Fruit fly (Drosophila melanogaster) whole organism, embryonic: ENCODE results near the gene CG1847.

Experiments
- Antp ChIP-seq: fragments of 200-800 bp; sonication (Bioruptor generic); optimal IDR thresholded peaks from 3 replicates; lab custom pipeline; 2016; ENCODE audit warnings: missing biosample characterization, missing genetic modification characterization
- Atf-2 ChIP-seq: fragments of 200-800 bp; sonication (Bioruptor generic); optimal IDR thresholded peaks from 2 replicates; lab custom pipeline; 2016; ENCODE audit warnings: missing biosample characterization, missing genetic modification characterization
- CG10209 ChIP-seq: fragments of 200-800 bp; sonication (Bioruptor generic); optimal IDR thresholded peaks from 3 replicates; lab custom pipeline; 2017; ENCODE audit warnings: missing biosample characterization, mild to moderate bottlenecking, missing genetic modification characterization, missing genetic modification reagents
- CG12391 ChIP-seq: fragments of 200-800 bp; sonication (Bioruptor generic); optimal IDR thresholded peaks from 3 replicates; lab custom pipeline; 2018; ENCODE audit warnings: missing biosample characterization, mild to moderate bottlenecking, missing genetic modification characterization, moderate library complexity
- CG15601 ChIP-seq: fragments of 200-800 bp; sonication (Bioruptor generic); optimal IDR thresholded peaks from 3 replicates; lab custom pipeline; 2019; ENCODE audit warnings: missing biosample characterization, mild to moderate bottlenecking, missing genetic modification characterization, moderate library complexity
- CG15696 ChIP-seq: fragments of 200-800 bp; sonication (Bioruptor generic); optimal IDR thresholded peaks from 2 replicates; lab custom pipeline; 2019; ENCODE audit warnings: missing biosample characterization, mild to moderate bottlenecking, missing genetic modification characterization, moderate library complexity
- CG1647 ChIP-seq: fragments of 200-800 bp; sonication (Bioruptor generic); optimal IDR thresholded peaks from 3 replicates; lab custom pipeline; 2016; ENCODE audit warnings: missing biosample characterization, missing genetic modification characterization
- CG16779 ChIP-seq: fragments of 200-800 bp; sonication (Bioruptor generic); IDR thresholded peaks from 2 replicates; pipeline ENCODE4 v1.3.6; 2022; ENCODE audit warnings: missing biosample characterization, missing genetic modification characterization
- CG17385 ChIP-seq: fragments of 200-800 bp; sonication (Bioruptor generic); optimal IDR thresholded peaks from 3 replicates; lab custom pipeline; 2018; ENCODE audit warnings: missing biosample characterization, mild to moderate bottlenecking, missing genetic modification characterization
- CG17829 ChIP-seq: fragments of 200-800 bp; optimal IDR thresholded peaks from 2 replicates; lab custom pipeline; 2019; ENCODE audit warnings: missing biosample characterization, mild to moderate bottlenecking, missing genetic modification characterization, moderate library complexity
- CG30020 ChIP-seq: fragments of 200-800 bp; optimal IDR thresholded peaks from 2 replicates; lab custom pipeline; 2019; ENCODE audit warnings: missing biosample characterization, mild to moderate bottlenecking, missing genetic modification characterization, moderate library complexity
- CG34224 ChIP-seq: fragments of 200-800 bp; sonication (Bioruptor generic); IDR thresholded peaks from 3 replicates; pipeline ENCODE4 v1.3.6; 2022; ENCODE audit warnings: missing biosample characterization, missing genetic modification characterization; ENCODE audit not compliant: partially characterized antibody
- CG42726 ChIP-seq: fragments of 200-800 bp; sonication (Bioruptor generic); IDR thresholded peaks from 2 replicates; pipeline ENCODE4 v1.3.6; 2022; ENCODE audit warnings: missing biosample characterization, missing genetic modification characterization; ENCODE audit not compliant: partially characterized antibody
- CG4617 ChIP-seq: fragments of 200-800 bp; sonication (Bioruptor generic); optimal IDR thresholded peaks from 3 replicates; lab custom pipeline; 2016; ENCODE audit warnings: missing biosample characterization, missing genetic modification characterization, borderline replicate concordance
- CG4820 ChIP-seq: fragments of 200-800 bp; sonication (Bioruptor generic); optimal IDR thresholded peaks from 3 replicates; lab custom pipeline; 2016; ENCODE audit warnings: missing biosample characterization, missing genetic modification characterization
- CG6175 ChIP-seq: fragments of 200-800 bp; sonication (Bioruptor generic); IDR thresholded peaks from 3 replicates; pipeline ENCODE4 v1.3.6; 2022; ENCODE audit warnings: missing biosample characterization, missing genetic modification characterization
- CG7357 ChIP-seq: fragments of 200-800 bp; sonication (Bioruptor generic); IDR thresholded peaks from 3 replicates; pipeline ENCODE4 v1.3.6; 2022; ENCODE audit warnings: missing biosample characterization, missing genetic modification characterization
- CG7372 ChIP-seq: fragments of 200-800 bp; sonication (Bioruptor generic); IDR thresholded peaks from 2 replicates; pipeline ENCODE4 v1.3.6; 2022; ENCODE audit warnings: missing biosample characterization, missing genetic modification characterization
- CG8089 ChIP-seq: fragments of 200-800 bp; sonication (Bioruptor generic); optimal IDR thresholded peaks from 3 replicates; lab custom pipeline; 2016; ENCODE audit warnings: missing biosample characterization, missing genetic modification characterization
- CG8290 ChIP-seq, 3 experiments: fragments of 200-800 bp; sonication (Bioruptor generic); optimal IDR thresholded peaks; 2 replicates each; lab custom pipeline; 2016 to 2019; ENCODE audit warnings: missing biosample characterization in 3 of 3, missing genetic modification characterization in 3 of 3, mild to moderate bottlenecking in 2 of 3, moderate library complexity in 1 of 3
- CG8388 ChIP-seq: fragments of 200-800 bp; sonication (Bioruptor generic); optimal IDR thresholded peaks from 2 replicates; lab custom pipeline; 2019; ENCODE audit warnings: missing biosample characterization, mild to moderate bottlenecking, missing genetic modification characterization, moderate library complexity
- Dfd ChIP-seq, 2 experiments: fragments of >200 bp; optimal IDR thresholded peaks; 2 replicates each; lab custom pipeline; 2017; ENCODE audit warnings: missing biosample characterization in 2 of 2, missing genetic modification characterization in 2 of 2
- Dip2 ChIP-seq: fragments of 200-800 bp; sonication (Bioruptor generic); IDR thresholded peaks from 2 replicates; pipeline ENCODE4 v1.3.6; 2022; ENCODE audit warnings: missing biosample characterization, missing genetic modification characterization
- E2f1 ChIP-seq: fragments of 200-800 bp; sonication (Bioruptor generic); IDR thresholded peaks from 2 replicates; pipeline ENCODE4 v1.3.6; 2022; ENCODE audit warnings: missing biosample characterization, missing genetic modification characterization
- Ets97D ChIP-seq: fragments of 200-800 bp; sonication (Bioruptor generic); optimal IDR thresholded peaks from 3 replicates; lab custom pipeline; 2016; ENCODE audit warnings: missing biosample characterization, missing genetic modification characterization
- Fer1 ChIP-seq: fragments of 200-800 bp; sonication (Bioruptor generic); optimal IDR thresholded peaks from 2 replicates; lab custom pipeline; 2017; ENCODE audit warnings: missing biosample characterization, mild to moderate bottlenecking, missing genetic modification characterization
- Fer3 ChIP-seq: fragments of 200-800 bp; sonication (Bioruptor generic); optimal IDR thresholded peaks from 2 replicates; lab custom pipeline; 2018; ENCODE audit warnings: missing biosample characterization, mild to moderate bottlenecking, missing genetic modification characterization, moderate library complexity
- Gsc ChIP-seq: fragments of 200-800 bp; sonication (Bioruptor generic); IDR thresholded peaks from 2 replicates; pipeline ENCODE4 v1.3.6; 2022; ENCODE audit warnings: missing biosample characterization, missing genetic modification characterization
- Hr3 ChIP-seq: fragments of 200-800 bp; sonication (Bioruptor generic); optimal IDR thresholded peaks from 3 replicates; lab custom pipeline; 2016; ENCODE audit warnings: missing biosample characterization, missing genetic modification characterization
- Hsf ChIP-seq: fragments of 200-800 bp; sonication (Bioruptor generic); optimal IDR thresholded peaks from 3 replicates; lab custom pipeline; 2016; ENCODE audit warnings: missing biosample characterization, missing genetic modification characterization
- Lpt ChIP-seq: fragments of >200 bp; optimal IDR thresholded peaks from 2 replicates; lab custom pipeline; 2018; ENCODE audit warnings: missing biosample characterization, missing genetic modification characterization
- MTF-1 ChIP-seq: fragments of 200-800 bp; sonication (Bioruptor generic); optimal IDR thresholded peaks from 2 replicates; lab custom pipeline; 2018; ENCODE audit warnings: missing biosample characterization, mild to moderate bottlenecking, missing genetic modification characterization, borderline replicate concordance
- NfI ChIP-seq: fragments of 200-800 bp; sonication (Bioruptor generic); optimal IDR thresholded peaks from 3 replicates; lab custom pipeline; 2018; ENCODE audit warnings: missing biosample characterization, mild to moderate bottlenecking, missing genetic modification characterization, moderate library complexity
- Oli ChIP-seq: fragments of 200-800 bp; sonication (Bioruptor generic); optimal IDR thresholded peaks from 2 replicates; lab custom pipeline; 2018; ENCODE audit warnings: missing biosample characterization, mild to moderate bottlenecking, missing genetic modification characterization, moderate library complexity
- Opbp ChIP-seq: fragments of 200-800 bp; sonication (Bioruptor generic); IDR thresholded peaks from 3 replicates; pipeline ENCODE4 v1.3.6; 2022; ENCODE audit warnings: missing biosample characterization, missing genetic modification characterization; ENCODE audit not compliant: partially characterized antibody
- Trl ChIP-seq, 3 experiments: fragments of >200 bp in 2 of 3; fragments of 200-800 bp in 1 of 3; sonication (Bioruptor generic) in 1 of 3; optimal IDR thresholded peaks; 2 replicates in 1 of 3; 3 replicates in 2 of 3; lab custom pipeline; 2016 to 2017; ENCODE audit warnings: missing biosample characterization in 1 of 3, missing genetic modification characterization in 1 of 3
- ase ChIP-seq: fragments of 200-800 bp; sonication (Bioruptor generic); IDR thresholded peaks from 3 replicates; pipeline ENCODE4 v1.3.6; 2022; ENCODE audit warnings: missing biosample characterization, missing genetic modification characterization
- fu2 ChIP-seq: fragments of 200-800 bp; sonication (Bioruptor generic); optimal IDR thresholded peaks from 2 replicates; lab custom pipeline; 2016; ENCODE audit warnings: missing biosample characterization, missing genetic modification characterization
- grau ChIP-seq: fragments of 200-800 bp; optimal IDR thresholded peaks from 3 replicates; lab custom pipeline; 2019; ENCODE audit warnings: missing biosample characterization, mild to moderate bottlenecking, missing genetic modification characterization, moderate library complexity
- hkb ChIP-seq, 2 experiments: fragments of 200-800 bp in 1 of 2; fragments of >200 bp in 1 of 2; sonication (Bioruptor generic) in 1 of 2; IDR thresholded peaks in 1 of 2; optimal IDR thresholded peaks in 1 of 2; 2 replicates each; pipeline versions ENCODE4 v1.3.6 to Lab custom; 2017 to 2022; ENCODE audit warnings: missing biosample characterization in 1 of 2, missing genetic modification characterization in 1 of 2
- jing ChIP-seq: fragments of 200-800 bp; sonication (Bioruptor generic); optimal IDR thresholded peaks from 2 replicates; lab custom pipeline; 2018; ENCODE audit warnings: missing biosample characterization, mild to moderate bottlenecking, missing genetic modification characterization
- knrl ChIP-seq: fragments of 200-800 bp; sonication (Bioruptor generic); IDR thresholded peaks from 3 replicates; pipeline ENCODE4 v1.3.6; 2022; ENCODE audit warnings: missing biosample characterization, missing genetic modification characterization; ENCODE audit not compliant: partially characterized antibody
- lab ChIP-seq: fragments of 200-800 bp; sonication (Bioruptor generic); optimal IDR thresholded peaks from 3 replicates; lab custom pipeline; 2017; ENCODE audit warnings: missing biosample characterization, missing genetic modification characterization, mild to moderate bottlenecking, moderate library complexity, missing genetic modification reagents
- pum ChIP-seq: fragments of 200-800 bp; sonication (Bioruptor generic); optimal IDR thresholded peaks from 2 replicates; lab custom pipeline; 2016; ENCODE audit warnings: missing biosample characterization, missing genetic modification characterization
- sens ChIP-seq: fragments of 200-800 bp; sonication (Bioruptor generic); peaks from one replicate; lab custom pipeline; 2016; ENCODE audit warnings: missing biosample characterization, missing genetic modification characterization
- sug ChIP-seq: fragments of 200-800 bp; optimal IDR thresholded peaks from 2 replicates; lab custom pipeline; 2019; ENCODE audit warnings: missing biosample characterization, mild to moderate bottlenecking, missing genetic modification characterization, moderate library complexity
- trh ChIP-seq: fragments of 200-800 bp; sonication (Bioruptor generic); optimal IDR thresholded peaks from 2 replicates; lab custom pipeline; 2016; ENCODE audit warnings: missing biosample characterization, missing genetic modification characterization
- unc-4 ChIP-seq: fragments of 200-800 bp; sonication (Bioruptor generic); IDR thresholded peaks from 2 replicates; pipeline ENCODE4 v1.3.6; 2022; ENCODE audit warnings: missing biosample characterization, missing genetic modification characterization; ENCODE audit not compliant: partially characterized antibody
- vnd ChIP-seq: fragments of 200-800 bp; sonication (Bioruptor generic); IDR thresholded peaks from 3 replicates; pipeline ENCODE4 v1.3.6; 2022; ENCODE audit warnings: missing biosample characterization, missing genetic modification characterization; ENCODE audit not compliant: partially characterized antibody

The CG1847 gene

dm6 chrX:11852310-11852709 lies 16.7 kb upstream of the CG1847 start, which contains the start of gene p24-1 (continued):
- TF ChIP-seq Hr3 (GFP tag; lab: Kevin White, UChicago) (peak; percentile 26), CG7372 (GFP tag; lab: Robert Waterston, UW) (no peak), Atf-2 (GFP tag; lab: Kevin White, UChicago) (no peak), fu2 (peak; percentile 50), Opbp (GFP tag; lab: Robert Waterston, UW) (peak; percentile 92), Fer3 (tag; lab: Kevin White, UChicago) (peak; percentile 12), CG34224 (peak; percentile 89), CG17385 (GFP tag; lab: Kevin White, UChicago) (peak; percentile 8), hkb (optimal IDR thresholded peaks at IDR 0.05; lab: Kevin White, UChicago) (peak; percentile 47), hkb (GFP tag; IDR thresholded peaks at IDR 0.05; lab: Robert Waterston, UW) (no peak), sug (peak; percentile 61), CG4820 (peak; percentile 13), Dip2 (GFP tag; lab: Robert Waterston, UW) (no peak), CG4617 (GFP tag; lab: Kevin White, UChicago) (peak; percentile 54), Lpt (no peak), CG16779 (peak; percentile 69), Trl (optimal IDR thresholded peaks at IDR 0.05; lab: Kevin White, UChicago) (no peak), Trl (GFP tag; optimal IDR thresholded peaks at IDR 0.05; lab: Kevin White, UChicago) (peak; percentile 53), Antp (peak; percentile 39), lab (peak; percentile 65), CG10209 (GFP tag; lab: Kevin White, UChicago) (no peak), ase (no peak), CG42726 (peak; percentile 94), grau (tag; lab: Kevin White, UChicago) (peak; percentile 40), Fer1 (GFP tag; lab: Kevin White, UChicago) (peak; percentile 53), CG8290 (GFP tag; optimal IDR thresholded peaks at IDR 0.05; lab: Kevin White, UChicago) (peak; percentile 87), CG8290 (tag; optimal IDR thresholded peaks at IDR 0.05; lab: Kevin White, UChicago) (peak in 1 of 2 experiments; percentile 91), CG7357 (GFP tag; lab: Robert Waterston, UW) (no peak), sens (GFP tag; lab: Kevin White, UChicago) (peak; percentile 67), knrl (GFP tag; lab: Robert Waterston, UW) (peak; percentile 85), CG1647 (GFP tag; lab: Kevin White, UChicago) (peak; percentile 22), jing (GFP tag; lab: Kevin White, UChicago) (no peak), trh (GFP tag; lab: Kevin White, UChicago) (no peak), CG8388 (GFP tag; lab: Kevin White, UChicago) (no peak), CG8089 (GFP tag; lab: Kevin White, UChicago) (no peak), Hsf (GFP tag; lab: Kevin White, UChicago) (peak; percentile 48), pum (GFP tag; lab: Kevin White, UChicago) (peak; percentile 28), unc-4 (GFP tag; lab: Robert Waterston, UW) (peak; percentile 90), Gsc (GFP tag; lab: Robert Waterston, UW) (no peak), CG6175 (GFP tag; lab: Robert Waterston, UW) (no peak; the same call in 2 of the 3 replicates), MTF-1 (peak; percentile 37), CG30020 (peak; percentile 14), Ets97D (GFP tag; lab: Kevin White, UChicago) (peak; percentile 89), vnd (peak; percentile 71), CG12391 (tag; lab: Kevin White, UChicago) (peak; percentile 36), CG15601 (tag; lab: Kevin White, UChicago) (peak; percentile 34), NfI (peak; percentile 67), CG17829 (peak; percentile 50), E2f1 (peak; percentile 20; the same call in 1 of the 2 replicates), Dfd (GFP tag; optimal IDR thresholded peaks at IDR 0.05; lab: Kevin White, UChicago) (no peak), Oli (tag; lab: Kevin White, UChicago) (no peak), CG15696 (tag; lab: Kevin White, UChicago) (peak; percentile 7)
